Fruit fly (Drosophila melanogaster): ENCODE data around the gene CG9920.
A peak's percentile ranks its signal among the peaks of the same experiment; 100 is the strongest.

CG9920 gene

dm6 chr3R:14060399-14060798, 37.5 kb downstream of the CG9920 start:
- no peak for TF ChIP-seq noc (tag; optimal IDR thresholded peaks at IDR 0.05)

dm6 chr3R:14059703-14060300, 38.1 kb downstream of the CG9920 start:
- TF ChIP-seq noc (tag; optimal IDR thresholded peaks at IDR 0.05) = no peak

dm6 chr3R:14058531-14059431, 39.1 kb downstream of the CG9920 start:
- peak; percentile 48 for TF ChIP-seq noc (tag; optimal IDR thresholded peaks at IDR 0.05)

dm6 chr3R:14057132-14057855, 40.6 kb downstream of the CG9920 start:
- no peak for TF ChIP-seq noc (tag; optimal IDR thresholded peaks at IDR 0.05)

dm6 chr3R:14056320-14057053, 41.4 kb downstream of the CG9920 start, which contains the start of gene foxo:
Gene foxo (plus strand): TSS chr3R:14056945.
- TF ChIP-seq noc (tag; optimal IDR thresholded peaks at IDR 0.05) = peak; percentile 94

- TF ChIP-seq noc (tag; optimal IDR thresholded peaks at IDR 0.05) = no peak
These were observed 41.9 kb downstream of the CG9920 start for dm6 chr3R:14055944-14056319.

dm6 chr3R:14054103-14054502, 43.8 kb downstream of the CG9920 start:
- no peak for TF ChIP-seq noc (tag; optimal IDR thresholded peaks at IDR 0.05)

- peak; percentile 98 for TF ChIP-seq noc (tag; optimal IDR thresholded peaks at IDR 0.05)
These were observed 44.7 kb downstream of the CG9920 start for dm6 chr3R:14053037-14053808.

- TF ChIP-seq noc (tag; optimal IDR thresholded peaks at IDR 0.05) = peak; percentile 84
These were observed 45.5 kb downstream of the CG9920 start for dm6 chr3R:14052182-14053036.

dm6 chr3R:14051391-14051852, 46.5 kb downstream of the CG9920 start:
- TF ChIP-seq noc (tag; optimal IDR thresholded peaks at IDR 0.05) = peak; percentile 74

- no peak for TF ChIP-seq noc (tag; optimal IDR thresholded peaks at IDR 0.05)
These were observed 47.2 kb downstream of the CG9920 start for dm6 chr3R:14050556-14051170.

- TF ChIP-seq noc (tag; optimal IDR thresholded peaks at IDR 0.05) = peak; percentile 91
These were observed 49.2 kb downstream of the CG9920 start for dm6 chr3R:14048702-14049142.
